Worm (Caenorhabditis elegans): ENCODE measurements around the gene F59F4.3.
A peak's percentile ranks its signal among the peaks of the same experiment; 100 is the strongest.

Gene F59F4.3

ce11 chrX:15841086-15841622 lies 6.2 kb downstream of the F59F4.3 start, which contains the start of gene serp-1.1:
Gene serp-1.1, plus strand, starts transcription at chrX:15841572.
- no peak for TF ChIP-seq nhr-28 (tag; optimal IDR thresholded peaks at IDR 0.05)
- no peak for TF ChIP-seq mab-5 (tag; optimal IDR thresholded peaks at IDR 0.05)
- TF ChIP-seq bed-3 (GFP tag; optimal IDR thresholded peaks at IDR 0.05): no peak
- TF ChIP-seq drap-1 (GFP tag; optimal IDR thresholded peaks at IDR 0.05): peak; percentile 81
- peak; percentile 78 for TF ChIP-seq unc-62 (GFP tag; optimal IDR thresholded peaks at IDR 0.05)
- TF ChIP-seq zip-8 (tag; optimal IDR thresholded peaks at IDR 0.05): peak; percentile 28
- peak; percentile 100 for TF ChIP-seq lsy-2 (tag; optimal IDR thresholded peaks at IDR 0.05)
- TF ChIP-seq ceh-43 (GFP tag; optimal IDR thresholded peaks at IDR 0.05): no peak
- TF ChIP-seq nhr-2 (tag; optimal IDR thresholded peaks at IDR 0.05): peak; percentile 64
- peak; percentile 89 for TF ChIP-seq nhr-237 (tag; optimal IDR thresholded peaks at IDR 0.05)
- TF ChIP-seq mls-2 (tag; optimal IDR thresholded peaks at IDR 0.05): peak; percentile 90
- no peak for TF ChIP-seq snpc-4 (tag; optimal IDR thresholded peaks at IDR 0.05)
- TF ChIP-seq nhr-12 (tag; optimal IDR thresholded peaks at IDR 0.05): peak; percentile 83
- TF ChIP-seq pha-4 (tag; optimal IDR thresholded peaks at IDR 0.05): peak; percentile 99
- TF ChIP-seq cnd-1 (tag; optimal IDR thresholded peaks at IDR 0.05): peak; percentile 90
- TF ChIP-seq ceh-83 (GFP tag; optimal IDR thresholded peaks at IDR 0.05): peak; percentile 51
- peak; percentile 72 for TF ChIP-seq ces-1 (GFP tag; optimal IDR thresholded peaks at IDR 0.05)
- peak; percentile 78 for TF ChIP-seq elt-3 (tag; optimal IDR thresholded peaks at IDR 0.05)
- no peak for TF ChIP-seq lin-32 (GFP tag; optimal IDR thresholded peaks at IDR 0.05)
- peak; percentile 93 for TF ChIP-seq ceh-39 (tag; optimal IDR thresholded peaks at IDR 0.05)
- peak; percentile 99 for TF ChIP-seq lin-13 (tag; optimal IDR thresholded peaks at IDR 0.05)
- TF ChIP-seq sem-2 (GFP tag; optimal IDR thresholded peaks at IDR 0.05): no peak
- peak; percentile 61 for TF ChIP-seq tbx-8 (GFP tag; optimal IDR thresholded peaks at IDR 0.05)
- TF ChIP-seq flh-1 (GFP tag; optimal IDR thresholded peaks at IDR 0.05): no peak
- TF ChIP-seq elt-1 (tag; optimal IDR thresholded peaks at IDR 0.05; ENCODE audit: borderline replicate concordance, insufficient read depth): peak; percentile 30
- peak; percentile 73 for TF ChIP-seq hlh-1 (tag; optimal IDR thresholded peaks at IDR 0.05)
- TF ChIP-seq mep-1 (tag; optimal IDR thresholded peaks at IDR 0.05): peak; percentile 96
- TF ChIP-seq ztf-11 (tag; optimal IDR thresholded peaks at IDR 0.05): peak; percentile 97
- peak; percentile 91 for TF ChIP-seq sptf-1 (tag; optimal IDR thresholded peaks at IDR 0.05)
- peak; percentile 63 for TF ChIP-seq ham-2 (GFP tag; optimal IDR thresholded peaks at IDR 0.05)
- TF ChIP-seq M03D4.4 (tag; optimal IDR thresholded peaks at IDR 0.05): peak; percentile 67
- peak; percentile 83 for TF ChIP-seq unc-39 (tag; optimal IDR thresholded peaks at IDR 0.05)
- TF ChIP-seq nhr-76 (tag; optimal IDR thresholded peaks at IDR 0.05): peak; percentile 62
- TF ChIP-seq blmp-1 (tag; optimal IDR thresholded peaks at IDR 0.05): peak; percentile 0
- TF ChIP-seq unc-120 (tag; optimal IDR thresholded peaks at IDR 0.05; ENCODE audit: poor library complexity, severe bottlenecking): peak; percentile 86

ce11 chrX:15838496-15838948 lies 8.9 kb downstream of the F59F4.3 start, which contains the start of gene acox-1.6:
Gene acox-1.6, minus strand, starts transcription at chrX:15838546.
- TF ChIP-seq ztf-11 (tag; optimal IDR thresholded peaks at IDR 0.05) (no peak), tbx-8 (GFP tag; optimal IDR thresholded peaks at IDR 0.05) (no peak), mep-1 (tag; optimal IDR thresholded peaks at IDR 0.05) (no peak), lsy-2 (tag; optimal IDR thresholded peaks at IDR 0.05) (no peak), lin-13 (tag; optimal IDR thresholded peaks at IDR 0.05) (no peak), unc-39 (tag; optimal IDR thresholded peaks at IDR 0.05) (no peak), hlh-1 (tag; optimal IDR thresholded peaks at IDR 0.05) (no peak), cnd-1 (tag; optimal IDR thresholded peaks at IDR 0.05) (no peak), ceh-43 (GFP tag; optimal IDR thresholded peaks at IDR 0.05) (no peak), bed-3 (GFP tag; optimal IDR thresholded peaks at IDR 0.05) (no peak), M03D4.4 (tag; optimal IDR thresholded peaks at IDR 0.05) (no peak), lin-32 (GFP tag; optimal IDR thresholded peaks at IDR 0.05) (no peak), ceh-83 (GFP tag; optimal IDR thresholded peaks at IDR 0.05) (no peak), flh-1 (GFP tag; optimal IDR thresholded peaks at IDR 0.05) (no peak), elt-3 (tag; optimal IDR thresholded peaks at IDR 0.05) (no peak), ces-1 (GFP tag; optimal IDR thresholded peaks at IDR 0.05) (no peak), nhr-237 (tag; optimal IDR thresholded peaks at IDR 0.05) (no peak)

- TF ChIP-seq sptf-1 (tag; optimal IDR thresholded peaks at IDR 0.05) (no peak), zip-8 (tag; optimal IDR thresholded peaks at IDR 0.05) (peak; percentile 93)
Observed at ce11 chrX:15831537-15831936, 15.9 kb downstream of the F59F4.3 start.

Data from whole organism, mixed stage, embryonic.